Fruit fly (Drosophila melanogaster): ENCODE results near the gene Eo.

DNA sequence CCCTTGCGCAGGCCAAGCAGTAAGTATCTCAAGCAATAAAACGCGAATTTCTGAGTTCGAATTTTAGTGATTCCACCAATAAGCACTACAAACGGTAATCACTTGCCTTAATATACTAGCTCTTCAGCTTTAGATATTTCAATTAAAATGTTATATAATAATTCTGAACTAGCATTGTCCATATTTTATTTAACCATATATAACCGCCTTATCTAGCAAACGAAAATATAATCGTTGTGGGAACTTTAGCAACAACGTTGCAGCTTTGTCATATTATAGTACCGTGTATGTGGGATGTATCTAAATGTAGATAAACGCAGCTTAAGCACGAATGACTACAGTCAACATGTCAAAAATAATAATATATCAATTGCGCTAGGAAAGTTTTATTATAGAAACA is 12.7 kb upstream of the Eo start:
- TF ChIP-seq CG11617 (GFP tag; optimal IDR thresholded peaks at IDR 0.05) = no peak
- no peak for TF ChIP-seq CG7101 (tag; optimal IDR thresholded peaks at IDR 0.05)
- no peak for TF ChIP-seq Clk (GFP tag; optimal IDR thresholded peaks at IDR 0.05)
- TF ChIP-seq CG5204 (GFP tag; optimal IDR thresholded peaks at IDR 0.05) = no peak
